Fruit fly (Drosophila melanogaster) whole organism, prepupa: Measurements from ENCODE around the gene Snap24.

Experiments used
- Blimp-1 ChIP-seq: fragments of 200-800 bp; sonication (Bioruptor generic); optimal IDR thresholded peaks from 3 replicates; lab custom pipeline; 2017; ENCODE audit warnings: missing biosample characterization, missing genetic modification characterization, mild to moderate bottlenecking, moderate library complexity, missing genetic modification reagents
- CG11294 ChIP-seq: fragments of 200-800 bp; sonication (Bioruptor generic); IDR thresholded peaks from 2 replicates; pipeline ENCODE4 v1.3.6; 2022; ENCODE audit warnings: missing biosample characterization, missing genetic modification characterization
- CG11762 ChIP-seq: fragments of 200-800 bp; sonication (Bioruptor generic); optimal IDR thresholded peaks from 3 replicates; lab custom pipeline; 2016; ENCODE audit warnings: missing biosample characterization, missing genetic modification characterization; ENCODE audit not compliant: insufficient read depth
- CG9139 ChIP-seq: fragments of 200-800 bp; sonication (Bioruptor generic); optimal IDR thresholded peaks from 3 replicates; lab custom pipeline; 2017; ENCODE audit warnings: missing biosample characterization, mild to moderate bottlenecking, missing genetic modification characterization

dm6 chr3R:9730784-9731183 lies 32.2 kb downstream of the Snap24 start, which contains the start of gene FoxP:
- no peak for TF ChIP-seq CG11294 (GFP tag; lab: Robert Waterston, UW)
- no peak for TF ChIP-seq CG11762
- TF ChIP-seq Blimp-1 (GFP tag; lab: Kevin White, UChicago) = no peak
- TF ChIP-seq CG9139 = no peak
